Fruit fly (Drosophila melanogaster) whole organism: ENCODE measurements around the gene Argl.

Experiments used
- CG8478 ChIP-seq: fragments of >200 bp; optimal IDR thresholded peaks from 2 replicates; lab custom pipeline; 2018; ENCODE audit warnings: inconsistent platforms
- Dll ChIP-seq: fragments of >200 bp; optimal IDR thresholded peaks from 2 replicates; lab custom pipeline; 2017
- EcR ChIP-seq, 2 experiments: fragments of >200 bp; optimal IDR thresholded peaks; 2 replicates each; lab custom pipeline; 2017; ENCODE audit warnings: missing biosample characterization in 2 of 2, missing genetic modification characterization in 2 of 2, missing genetic modification reagents in 2 of 2
- pan ChIP-seq: fragments of >200 bp; optimal IDR thresholded peaks from 2 replicates; lab custom pipeline; 2017
- psq ChIP-seq: fragments of >200 bp; optimal IDR thresholded peaks from 2 replicates; lab custom pipeline; 2017
- usp ChIP-seq: fragments of >200 bp; optimal IDR thresholded peaks from 2 replicates; lab custom pipeline; 2017; ENCODE audit warnings: missing biosample characterization, missing genetic modification characterization, mixed read lengths

dm6 chr2L:8946718-8947316, 4.9 kb upstream of the Argl start, which contains the start of gene CG46397:
- no peak for TF ChIP-seq Dll
- TF ChIP-seq psq, result no peak
- no peak for TF ChIP-seq usp (GFP tag; lab: Kevin White, UChicago)
- no peak for TF ChIP-seq CG8478
- TF ChIP-seq EcR (GFP tag; optimal IDR thresholded peaks at IDR 0.05; lab: Kevin White, UChicago), result no peak
- no peak for TF ChIP-seq pan (lab: Kevin White, UChicago)
